Worm (Caenorhabditis elegans) whole organism, L1 larva: ENCODE data around the gene odd-2.

ENCODE experiments used
- blmp-1 ChIP-seq: fragments of 150-350 bp; optimal IDR thresholded peaks from 2 replicates; lab custom pipeline; 2014; ENCODE audit warnings: missing biosample characterization, missing genetic modification characterization
- ceh-82 ChIP-seq, 3 experiments: fragments of 150-350 bp in 1 of 3; sonication (generic microtip) in 2 of 3; optimal IDR thresholded peaks; 2 replicates each; lab custom pipeline; 2014 to 2017; ENCODE audit warnings: missing biosample characterization in 3 of 3, missing genetic modification characterization in 3 of 3
- elt-3 ChIP-seq, 6 experiments: fragments of 150-350 bp in 1 of 6; sonication (generic microtip); optimal IDR thresholded peaks; 2 replicates each; lab custom pipeline; 2017 to 2018; ENCODE audit warnings: missing biosample characterization in 6 of 6, missing genetic modification characterization in 6 of 6, inconsistent platforms in 1 of 6
- fkh-10 ChIP-seq: sonication (generic microtip); optimal IDR thresholded peaks from 2 replicates; lab custom pipeline; 2017; ENCODE audit warnings: missing biosample characterization, missing genetic modification reagents, missing genetic modification characterization
- lin-35 ChIP-seq, 2 experiments: fragments of 150-350 bp; optimal IDR thresholded peaks; 2 replicates each; lab custom pipeline; 2014; ENCODE audit warnings: missing biosample characterization in 2 of 2, missing genetic modification characterization in 2 of 2, missing genetic modification reagents in 2 of 2
- lsy-2 ChIP-seq, 2 experiments: fragments of 150-350 bp; optimal IDR thresholded peaks; 2 replicates each; lab custom pipeline; 2014; ENCODE audit warnings: missing biosample characterization in 2 of 2, missing genetic modification characterization in 2 of 2
- nhr-237 ChIP-seq: fragments of 150-350 bp; optimal IDR thresholded peaks from 2 replicates; lab custom pipeline; 2014; ENCODE audit warnings: missing biosample characterization, missing genetic modification characterization
- nhr-28 ChIP-seq: fragments of 150-350 bp; optimal IDR thresholded peaks from 2 replicates; lab custom pipeline; 2014; ENCODE audit warnings: missing biosample characterization, missing genetic modification characterization
- snpc-4 ChIP-seq: fragments of 150-350 bp; optimal IDR thresholded peaks from 2 replicates; lab custom pipeline; 2014; ENCODE audit warnings: missing biosample characterization, missing genetic modification characterization
- xbp-1 ChIP-seq: sonication (generic microtip); optimal IDR thresholded peaks from 2 replicates; lab custom pipeline; 2016; ENCODE audit warnings: missing genetic modification characterization, missing compliant biosample characterization

DNA sequence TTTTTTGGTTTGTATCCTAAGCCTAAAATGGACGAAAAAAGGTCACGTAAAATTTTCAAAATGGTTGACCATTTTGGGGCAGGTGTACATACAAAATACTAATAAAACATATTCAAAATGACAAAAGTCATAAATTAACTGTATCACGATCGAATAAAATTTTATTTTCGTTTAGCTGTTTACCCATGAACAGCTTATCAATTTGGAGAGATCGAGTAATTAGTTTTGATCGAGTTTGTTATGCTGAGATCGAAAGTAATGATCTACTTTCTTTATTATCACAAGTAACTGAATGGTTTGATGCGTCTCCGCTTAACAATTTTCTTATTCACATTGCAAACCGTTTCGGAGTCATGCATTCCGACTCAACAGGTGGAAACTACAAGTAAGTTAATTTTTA, 27.5 kb upstream of the odd-2 start, which contains the start of gene T13C5.10:
- TF ChIP-seq elt-3 (tag; optimal IDR thresholded peaks at IDR 0.05; lab: Kevin White, UChicago) = no peak
- no peak for TF ChIP-seq nhr-28 (tag; lab: Kevin White, UChicago)
- no peak for TF ChIP-seq snpc-4 (tag; lab: Kevin White, UChicago)
- no peak for TF ChIP-seq lin-35 (GFP tag; optimal IDR thresholded peaks at IDR 0.05; lab: Kevin White, UChicago)
- TF ChIP-seq xbp-1 = no peak
- TF ChIP-seq fkh-10 (GFP tag; lab: Kevin White, UChicago) = no peak
- no peak for TF ChIP-seq lsy-2 (tag; optimal IDR thresholded peaks at IDR 0.05; lab: Kevin White, UChicago)
- TF ChIP-seq nhr-237 (tag; lab: Kevin White, UChicago) = no peak
- no peak for TF ChIP-seq ceh-82 (tag; optimal IDR thresholded peaks at IDR 0.05; lab: Kevin White, UChicago)
- TF ChIP-seq blmp-1 (tag; lab: Kevin White, UChicago) = no peak
